Worm (Caenorhabditis elegans) whole organism, young adult: ENCODE results near the gene nucb-1.

ENCODE experiments used
- bed-2 ChIP-seq: fragments of 200-800 bp; sonication (Bioruptor generic); IDR thresholded peaks from 2 replicates; pipeline ENCODE4 v1.3.6; 2022; ENCODE audit warnings: missing genetic modification reagents, missing genetic modification characterization, missing compliant biosample characterization
- nhr-80 ChIP-seq: sonication (generic microtip); optimal IDR thresholded peaks from 2 replicates; lab custom pipeline; 2016; ENCODE audit warnings: missing genetic modification characterization, missing compliant biosample characterization
- pha-4 ChIP-seq: fragments of 150-350 bp; sonication (generic microtip); optimal IDR thresholded peaks from 2 replicates; lab custom pipeline; 2014; ENCODE audit warnings: missing biosample characterization, missing genetic modification reagents, missing genetic modification characterization
- snpc-1.3 ChIP-seq: sonication (generic microtip); optimal IDR thresholded peaks from 2 replicates; lab custom pipeline; 2017; ENCODE audit warnings: missing genetic modification characterization, mild to moderate bottlenecking, missing compliant biosample characterization, antibody characterized with exemption, moderate library complexity, missing genotype, missing genetic modification reagents; ENCODE audit not compliant: insufficient read depth
- unc-130 ChIP-seq: sonication (generic microtip); optimal IDR thresholded peaks from 2 replicates; lab custom pipeline; 2016; ENCODE audit warnings: missing genetic modification reagents, missing genetic modification characterization, missing compliant biosample characterization
- zfh-2 ChIP-seq: fragments of 200-800 bp; sonication (Bioruptor generic); conservative IDR thresholded peaks from 2 replicates; pipeline ENCODE4 v1.3.6; 2022; ENCODE audit warnings: missing genetic modification reagents, missing genetic modification characterization, missing compliant biosample characterization

DNA sequence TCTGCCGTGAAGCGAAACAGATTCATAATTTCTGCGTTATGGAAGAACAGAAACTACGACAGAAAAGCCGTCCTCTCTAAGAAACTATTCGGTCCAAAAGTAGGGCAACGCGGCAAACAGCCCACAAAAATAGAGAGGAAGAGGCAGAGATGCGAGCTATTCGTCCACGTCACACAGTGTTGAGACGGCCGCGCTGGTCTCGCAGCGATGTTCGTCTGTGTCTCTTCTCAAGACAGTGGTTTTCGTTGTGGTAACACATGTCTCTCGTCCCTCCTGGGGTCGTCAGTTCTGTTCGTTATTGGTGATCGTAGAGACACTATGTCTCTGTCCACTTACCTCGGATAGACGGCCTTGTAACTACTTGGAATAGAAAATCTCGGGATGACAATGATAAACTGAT is 38.8 kb upstream of the nucb-1 start, which contains the start of gene erd-2.1:
- peak; percentile 85 for TF ChIP-seq zfh-2
- no peak for TF ChIP-seq pha-4 (tag; lab: Kevin White, UChicago)
- peak; percentile 82 for TF ChIP-seq nhr-80 (tag; lab: Kevin White, UChicago)
- TF ChIP-seq unc-130 (GFP tag; lab: Kevin White, UChicago) = no peak
- TF ChIP-seq snpc-1.3 (tag; lab: Kevin White, UChicago) = no peak
- TF ChIP-seq bed-2 (GFP tag; lab: Robert Waterston, UW) = no peak
